Worm (Caenorhabditis elegans) whole organism, early embryonic: ENCODE data around the gene F47G3.1.

ENCODE experiments used
- B0310.2 ChIP-seq: sonication (generic microtip); optimal IDR thresholded peaks from 2 replicates; lab custom pipeline; 2016; ENCODE audit warnings: mild to moderate bottlenecking, missing genetic modification characterization, missing compliant biosample characterization
- ama-1 ChIP-seq: fragments of 150-350 bp; optimal IDR thresholded peaks from 2 replicates; lab custom pipeline; 2014
- ceh-36 ChIP-seq: sonication (generic microtip); optimal IDR thresholded peaks from 2 replicates; lab custom pipeline; 2016; ENCODE audit warnings: missing genetic modification characterization, inconsistent platforms, missing compliant biosample characterization
- ets-7 ChIP-seq: sonication (generic microtip); optimal IDR thresholded peaks from 2 replicates; lab custom pipeline; 2016; ENCODE audit warnings: missing genotype, missing genetic modification characterization, missing compliant biosample characterization
- hmbx-1 ChIP-seq: sonication (generic microtip); optimal IDR thresholded peaks from 2 replicates; lab custom pipeline; 2016; ENCODE audit warnings: mild to moderate bottlenecking, missing genetic modification characterization, missing compliant biosample characterization
- sea-1 ChIP-seq: fragments of 200-800 bp; sonication (Bioruptor generic); conservative IDR thresholded peaks from 2 replicates; pipeline ENCODE4 v1.3.6; 2022; ENCODE audit warnings: missing genetic modification characterization, missing compliant biosample characterization

- no peak for TF ChIP-seq ama-1 (lab: Kevin White, UChicago)
- no peak for TF ChIP-seq ets-7 (tag; lab: Kevin White, UChicago)
- TF ChIP-seq sea-1, result no peak
- TF ChIP-seq ceh-36 (tag; lab: Kevin White, UChicago), result no peak
- no peak for TF ChIP-seq B0310.2
- no peak for TF ChIP-seq hmbx-1 (tag; lab: Kevin White, UChicago)
Measured at ce11 chrX:2368042-2368814, 17.3 kb upstream of the F47G3.1 start.
